Fruit fly (Drosophila melanogaster) whole organism, pupa: ENCODE results near the gene CG9706.

Experiments used
- CG10348 ChIP-seq: fragments of 200-800 bp; sonication (Bioruptor generic); IDR thresholded peaks from 2 replicates; pipeline ENCODE4 v1.3.6; 2022; ENCODE audit warnings: missing biosample characterization, missing genetic modification characterization
- CG12605 ChIP-seq: fragments of 200-800 bp; sonication (Bioruptor generic); IDR thresholded peaks from 2 replicates; pipeline ENCODE4 v1.3.6; 2022; ENCODE audit warnings: missing biosample characterization, missing genetic modification characterization
- CG13204 ChIP-seq: fragments of 200-800 bp; sonication (Bioruptor generic); optimal IDR thresholded peaks from 2 replicates; lab custom pipeline; 2018; ENCODE audit warnings: missing biosample characterization, mild to moderate bottlenecking, missing genetic modification characterization, moderate library complexity
- CG14655 ChIP-seq: fragments of 200-800 bp; sonication (Bioruptor generic); optimal IDR thresholded peaks from 3 replicates; lab custom pipeline; 2017; ENCODE audit warnings: mild to moderate bottlenecking, missing biosample characterization, missing genetic modification reagents, missing genetic modification characterization
- CG15710 ChIP-seq: fragments of 200-800 bp; sonication (Bioruptor generic); optimal IDR thresholded peaks from 2 replicates; lab custom pipeline; 2018; ENCODE audit warnings: missing biosample characterization, mild to moderate bottlenecking, missing genetic modification characterization, moderate library complexity
- CG17806 ChIP-seq: fragments of 200-800 bp; sonication (Bioruptor generic); optimal IDR thresholded peaks from 2 replicates; lab custom pipeline; 2018; ENCODE audit warnings: missing biosample characterization, mild to moderate bottlenecking, missing genetic modification characterization, moderate library complexity
- CG32121 ChIP-seq: fragments of 200-800 bp; sonication (Bioruptor generic); IDR thresholded peaks from 2 replicates; pipeline ENCODE4 v1.3.6; 2022; ENCODE audit warnings: missing biosample characterization, missing genetic modification characterization
- CG34367 ChIP-seq: fragments of 200-800 bp; sonication (Bioruptor generic); optimal IDR thresholded peaks from 2 replicates; lab custom pipeline; 2018; ENCODE audit warnings: missing biosample characterization, mild to moderate bottlenecking, missing genetic modification characterization
- CG4496 ChIP-seq: fragments of 200-800 bp; sonication (Bioruptor generic); IDR thresholded peaks from 3 replicates; pipeline ENCODE4 v1.3.6; 2022; ENCODE audit warnings: missing biosample characterization, missing genetic modification characterization
- CG8159 ChIP-seq: fragments of 200-800 bp; sonication (Bioruptor generic); optimal IDR thresholded peaks from 3 replicates; lab custom pipeline; 2018; ENCODE audit warnings: missing biosample characterization, mild to moderate bottlenecking, missing genetic modification characterization, moderate library complexity
- CG8301 ChIP-seq: fragments of 200-800 bp; sonication (Bioruptor generic); optimal IDR thresholded peaks from 2 replicates; lab custom pipeline; 2018; ENCODE audit warnings: missing biosample characterization, mild to moderate bottlenecking, missing genetic modification characterization
- CG9948 ChIP-seq: fragments of 200-800 bp; sonication (Bioruptor generic); optimal IDR thresholded peaks from 2 replicates; lab custom pipeline; 2018; ENCODE audit warnings: missing biosample characterization, mild to moderate bottlenecking, missing genetic modification characterization, moderate library complexity
- D1 ChIP-seq: fragments of 200-800 bp; sonication (Bioruptor generic); optimal IDR thresholded peaks from 2 replicates; lab custom pipeline; 2018; ENCODE audit warnings: missing biosample characterization, mild to moderate bottlenecking, missing genetic modification characterization, moderate library complexity
- EcR ChIP-seq: fragments of 200-800 bp; sonication (Bioruptor generic); optimal IDR thresholded peaks from 3 replicates; lab custom pipeline; 2019; ENCODE audit warnings: missing biosample characterization, missing genetic modification characterization, mild to moderate bottlenecking, moderate library complexity, missing genetic modification reagents
- Ets98B ChIP-seq: fragments of 200-800 bp; sonication (Bioruptor generic); IDR thresholded peaks from 2 replicates; pipeline ENCODE4 v1.3.6; 2022; ENCODE audit warnings: missing biosample characterization, missing genetic modification characterization
- Pif1A ChIP-seq: fragments of 200-800 bp; sonication (Bioruptor generic); optimal IDR thresholded peaks from 3 replicates; lab custom pipeline; 2016; ENCODE audit warnings: missing biosample characterization, missing genetic modification characterization
- Pif1B ChIP-seq: fragments of 200-800 bp; sonication (Bioruptor generic); optimal IDR thresholded peaks from 3 replicates; lab custom pipeline; 2016; ENCODE audit warnings: missing biosample characterization, missing genetic modification characterization
- Snoo ChIP-seq: fragments of 200-800 bp; sonication (Bioruptor generic); optimal IDR thresholded peaks from 3 replicates; lab custom pipeline; 2017; ENCODE audit warnings: missing biosample characterization, mild to moderate bottlenecking, missing genetic modification characterization, inconsistent platforms
- fd96Ca ChIP-seq: fragments of 200-800 bp; sonication (Bioruptor generic); IDR thresholded peaks from 3 replicates; pipeline ENCODE4 v1.3.6; 2022; ENCODE audit warnings: missing biosample characterization, missing genetic modification characterization
- gl ChIP-seq: fragments of 200-800 bp; sonication (Bioruptor generic); optimal IDR thresholded peaks from 2 replicates; lab custom pipeline; 2018; ENCODE audit warnings: missing biosample characterization, mild to moderate bottlenecking, missing genetic modification characterization
- rn ChIP-seq: fragments of 200-800 bp; sonication (Bioruptor generic); IDR thresholded peaks from 2 replicates; pipeline ENCODE4 v1.3.6; 2022; ENCODE audit warnings: missing biosample characterization, missing genetic modification characterization

The CG9706 gene

DNA sequence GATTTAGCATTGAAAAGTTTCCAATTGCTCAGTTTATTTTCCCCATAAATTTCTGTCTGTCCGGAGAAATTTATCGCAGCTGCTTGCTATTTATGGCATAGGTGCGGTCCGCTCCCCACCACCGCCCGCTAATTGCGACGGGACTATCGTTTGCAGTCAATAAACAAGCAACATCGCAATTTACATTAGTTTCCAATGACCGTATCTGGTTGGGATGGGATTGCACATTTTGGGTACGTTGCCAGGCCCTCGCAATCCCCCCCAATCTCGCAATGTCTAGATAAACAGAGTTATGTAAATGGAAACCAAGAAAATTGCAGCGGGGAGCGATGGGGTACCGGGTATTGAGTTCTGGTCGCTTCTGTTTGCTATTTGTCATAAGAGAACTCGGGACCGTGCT is 21.8 kb downstream of the CG9706 start, which contains the start of gene nudC:
TSS of gene nudC (plus strand) at position 368 of the 400 bp plus-strand sequence.
- TF ChIP-seq Snoo (no peak), CG8301 (tag; lab: Kevin White, UChicago) (no peak), Pif1B (GFP tag; lab: Kevin White, UChicago) (no peak), CG12605 (no peak), CG15710 (no peak), D1 (tag; lab: Kevin White, UChicago) (no peak), CG14655 (GFP tag; lab: Kevin White, UChicago) (no peak), CG4496 (no peak), gl (no peak), CG9948 (no peak), CG10348 (no peak), CG8159 (no peak), CG13204 (no peak), CG17806 (no peak), Pif1A (GFP tag; lab: Kevin White, UChicago) (no peak), fd96Ca (GFP tag; lab: Robert Waterston, UW) (no peak), EcR (GFP tag; lab: Kevin White, UChicago) (no peak), CG34367 (tag; lab: Kevin White, UChicago) (no peak), Ets98B (GFP tag; lab: Robert Waterston, UW) (no peak)
- TF ChIP-seq, all 21 proteins: peak for 0

DNA sequence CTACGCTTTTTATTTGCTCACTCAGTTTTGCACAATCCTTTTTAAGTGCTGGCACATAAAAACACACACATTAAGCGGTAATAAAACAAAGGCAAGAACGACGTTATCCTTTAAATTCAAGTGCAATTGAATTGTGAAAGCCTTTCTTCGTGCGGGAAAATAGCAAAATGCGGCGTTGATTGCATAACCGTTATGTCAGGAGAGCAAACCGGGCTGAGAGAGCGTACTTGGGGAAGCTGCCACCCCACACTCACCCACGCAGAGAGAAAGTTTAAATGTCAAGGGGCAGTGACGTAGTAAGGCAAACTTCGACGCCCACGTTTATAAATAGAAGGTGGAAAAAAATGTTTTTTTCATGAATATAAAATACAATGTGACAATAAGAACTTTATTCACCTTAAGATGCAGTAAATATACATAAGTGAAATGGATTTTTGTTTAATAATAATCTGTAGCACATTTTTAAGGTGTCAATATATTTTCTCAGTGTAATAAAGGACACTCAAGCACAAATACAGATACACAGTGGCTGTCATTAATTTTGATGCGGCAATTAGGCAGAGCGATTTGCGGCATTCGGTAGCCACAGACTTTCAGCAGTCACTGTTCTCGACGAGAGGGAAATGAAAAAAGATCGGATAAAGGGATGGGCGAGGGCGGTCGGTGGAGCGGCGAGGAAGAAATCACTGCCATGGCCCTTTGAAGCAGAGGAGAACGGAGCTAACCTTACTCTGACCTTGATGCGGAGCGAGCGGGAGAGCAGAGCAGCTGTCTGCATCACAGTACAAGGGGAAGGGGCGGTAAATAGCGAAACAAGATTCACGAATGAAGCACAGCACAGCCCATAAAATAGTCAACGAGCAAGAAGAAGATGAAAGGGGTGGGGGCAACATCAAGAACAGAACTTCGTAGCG is 23.3 kb downstream of the CG9706 start:
- peak; percentile 64 for TF ChIP-seq Pif1A (GFP tag; lab: Kevin White, UChicago)
- peak; percentile 96 for TF ChIP-seq EcR (GFP tag; lab: Kevin White, UChicago)
- TF ChIP-seq CG17806 = peak; percentile 73
- peak; percentile 66 for TF ChIP-seq CG34367 (tag; lab: Kevin White, UChicago)
- TF ChIP-seq fd96Ca (GFP tag; lab: Robert Waterston, UW) = peak; percentile 42; the same call in 1 of the 3 replicates
- no peak for TF ChIP-seq D1 (tag; lab: Kevin White, UChicago)
- TF ChIP-seq CG8301 (tag; lab: Kevin White, UChicago) = peak; percentile 42
- TF ChIP-seq gl = peak; percentile 18
- no peak for TF ChIP-seq Ets98B (GFP tag; lab: Robert Waterston, UW)
- peak; percentile 59 for TF ChIP-seq CG15710
- TF ChIP-seq CG14655 (GFP tag; lab: Kevin White, UChicago) = peak; percentile 37
- no peak for TF ChIP-seq CG32121
- peak; percentile 76 for TF ChIP-seq CG9948
- no peak for TF ChIP-seq CG10348
- TF ChIP-seq rn (GFP tag; lab: Robert Waterston, UW) = no peak
- no peak for TF ChIP-seq Snoo
- TF ChIP-seq CG12605 = peak; percentile 39; the same call in 1 of the 2 replicates
- TF ChIP-seq Pif1B (GFP tag; lab: Kevin White, UChicago) = peak; percentile 21
- TF ChIP-seq CG8159 = peak; percentile 31
- peak; percentile 88 for TF ChIP-seq CG13204
- TF ChIP-seq CG4496 = 0 out of 3 replicates have a peak, but pooled peaks have one; percentile 14

DNA sequence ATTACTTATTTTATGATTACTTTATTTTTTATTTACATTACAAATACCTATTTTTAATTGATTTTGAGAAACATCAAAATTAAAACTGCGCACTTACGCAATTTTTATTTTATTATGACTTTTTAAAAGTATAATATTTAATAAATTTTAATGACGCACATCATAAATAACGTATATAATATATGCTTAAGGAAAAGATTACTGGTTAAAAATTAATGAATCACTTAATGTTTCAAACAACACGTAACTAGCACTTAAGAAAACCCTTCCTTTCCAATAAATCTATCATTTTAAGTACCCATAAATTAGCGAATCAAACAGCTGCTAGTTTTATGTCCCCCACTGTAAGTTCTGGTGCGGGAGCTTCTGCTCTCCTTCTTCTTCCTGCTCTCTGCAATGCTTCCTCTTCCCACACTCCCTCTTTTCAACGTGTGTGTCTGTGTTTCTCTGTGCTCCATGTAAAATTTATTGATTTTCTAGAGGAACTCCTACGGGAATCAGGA is 24.1 kb downstream of the CG9706 start:
- no peak for TF ChIP-seq gl
- no peak for TF ChIP-seq EcR (GFP tag; lab: Kevin White, UChicago)
- peak; percentile 95 for TF ChIP-seq CG14655 (GFP tag; lab: Kevin White, UChicago)
- TF ChIP-seq CG9948 = peak; percentile 94
- TF ChIP-seq CG17806 = peak; percentile 83
- TF ChIP-seq CG10348 = no peak
- peak; percentile 43; the same call in 1 of the 2 replicates for TF ChIP-seq CG12605
- TF ChIP-seq CG13204 = peak; percentile 37
- 0 out of 2 replicates have a peak, but pooled peaks have one; percentile 12 for TF ChIP-seq CG32121
- TF ChIP-seq Ets98B (GFP tag; lab: Robert Waterston, UW) = peak; percentile 34; the same call in 1 of the 2 replicates
- no peak for TF ChIP-seq Pif1B (GFP tag; lab: Kevin White, UChicago)
- TF ChIP-seq D1 (tag; lab: Kevin White, UChicago) = peak; percentile 91
- no peak for TF ChIP-seq fd96Ca (GFP tag; lab: Robert Waterston, UW)
- TF ChIP-seq CG15710 = peak; percentile 93
- TF ChIP-seq CG34367 (tag; lab: Kevin White, UChicago) = peak; percentile 84
- TF ChIP-seq CG4496 = peak; percentile 74; the same call in 2 of the 3 replicates
- TF ChIP-seq rn (GFP tag; lab: Robert Waterston, UW) = no peak; the same call in 1 of the 2 replicates
- peak; percentile 77 for TF ChIP-seq CG8159
- TF ChIP-seq Snoo = peak; percentile 77
- peak; percentile 56 for TF ChIP-seq Pif1A (GFP tag; lab: Kevin White, UChicago)
- peak; percentile 92 for TF ChIP-seq CG8301 (tag; lab: Kevin White, UChicago)

DNA sequence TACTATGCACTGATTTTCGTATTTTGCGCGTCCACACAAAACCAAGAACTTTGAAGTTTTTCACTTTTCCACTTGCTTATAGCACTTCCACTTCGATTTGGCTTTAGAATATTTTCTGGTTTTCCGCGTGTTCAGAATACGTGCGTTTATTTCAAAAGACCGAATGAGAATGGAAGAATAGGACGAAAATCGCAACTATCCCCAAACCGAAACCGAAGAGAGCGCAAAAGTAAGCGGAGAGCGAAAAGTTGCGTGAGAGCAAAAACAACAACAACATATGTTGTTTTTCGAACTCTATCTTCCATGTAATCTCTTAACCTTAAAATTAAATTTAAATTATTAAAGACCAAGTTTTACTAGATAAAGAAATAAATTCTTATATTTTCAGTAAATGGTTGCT is 24.7 kb downstream of the CG9706 start, which contains the start of gene CG9674:
TSS of gene CG9674 (minus strand) at position 174 of the 400 bp plus-strand sequence.
- TF ChIP-seq CG8301 (tag; lab: Kevin White, UChicago) (no peak), EcR (GFP tag; lab: Kevin White, UChicago) (peak; percentile 9)

DNA sequence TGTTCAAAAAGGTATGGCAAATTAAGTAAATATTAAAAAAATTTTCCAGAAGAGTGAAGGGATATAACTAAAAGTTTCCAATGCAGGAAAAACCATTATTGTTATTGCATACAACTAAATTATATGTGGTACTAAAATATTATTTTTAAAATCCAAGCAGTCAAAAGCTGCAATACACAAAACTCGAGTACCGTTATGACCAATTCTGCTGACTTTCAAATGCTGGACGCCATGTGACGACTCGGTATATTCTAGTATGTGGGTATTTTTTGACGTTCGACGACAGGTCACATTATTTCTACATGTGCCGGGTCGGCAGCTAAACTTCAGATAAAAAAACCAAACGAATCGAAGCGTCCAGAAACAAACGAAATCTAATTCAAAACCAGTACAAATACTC is 25.3 kb downstream of the CG9706 start:
- peak; percentile 24 for TF ChIP-seq D1 (tag; lab: Kevin White, UChicago)
- no peak for TF ChIP-seq CG15710

DNA sequence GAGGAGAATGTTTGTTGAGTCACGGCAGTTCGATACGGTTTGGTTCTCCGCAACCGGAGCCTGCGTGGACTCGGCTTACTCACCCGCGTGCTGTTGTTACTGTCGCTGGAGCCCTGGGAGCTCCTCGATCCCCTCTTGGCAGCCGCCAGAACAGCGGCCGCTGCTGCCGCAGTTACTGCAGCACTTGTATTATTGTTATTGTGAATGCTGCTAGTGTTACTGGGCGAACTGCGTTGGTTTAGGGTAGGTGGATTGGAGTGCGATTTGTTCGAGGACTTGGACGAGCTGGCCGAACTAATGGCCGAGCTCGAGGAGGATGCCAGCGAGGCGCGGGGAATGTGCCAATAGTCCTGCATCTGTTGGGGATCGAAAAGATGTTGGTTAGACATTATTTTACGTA is 27.7 kb downstream of the CG9706 start:
- TF ChIP-seq Pif1B (GFP tag; lab: Kevin White, UChicago) = no peak
- no peak for TF ChIP-seq Ets98B (GFP tag; lab: Robert Waterston, UW)
- no peak for TF ChIP-seq D1 (tag; lab: Kevin White, UChicago)
- TF ChIP-seq CG9948 = no peak
- TF ChIP-seq CG8301 (tag; lab: Kevin White, UChicago) = no peak
- TF ChIP-seq CG13204 = no peak
- TF ChIP-seq fd96Ca (GFP tag; lab: Robert Waterston, UW) = no peak
- no peak for TF ChIP-seq CG10348
- no peak for TF ChIP-seq CG12605
- no peak for TF ChIP-seq CG4496
- TF ChIP-seq CG34367 (tag; lab: Kevin White, UChicago) = no peak
